Fruit fly (Drosophila melanogaster): ENCODE data around the gene spi.

The spi gene

dm6 chr2L:19575626-19576298 is 1.4 kb downstream of the spi start (continued):
- TF ChIP-seq Deaf1 (tag; optimal IDR thresholded peaks at IDR 0.05) (peak; percentile 80), CG1233 (GFP tag; optimal IDR thresholded peaks at IDR 0.05) (peak; percentile 96), tx (GFP tag; optimal IDR thresholded peaks at IDR 0.05) (peak; percentile 96), CG1529 (GFP tag; optimal IDR thresholded peaks at IDR 0.05) (peak; percentile 91), Max (GFP tag; optimal IDR thresholded peaks at IDR 0.05) (peak; percentile 93), sob (GFP tag; IDR thresholded peaks at IDR 0.05) (peak; percentile 94), tna (GFP tag; IDR thresholded peaks at IDR 0.05; ENCODE audit: partially characterized antibody) (no peak), CG14965 (GFP tag; optimal IDR thresholded peaks at IDR 0.05; ENCODE audit: borderline replicate concordance) (peak; percentile 84), ro (GFP tag; IDR thresholded peaks at IDR 0.05) (peak; percentile 76), run (tag; optimal IDR thresholded peaks at IDR 0.05) (peak; percentile 92), Elba2 (GFP tag; optimal IDR thresholded peaks at IDR 0.05) (peak; percentile 71), caup (GFP tag; optimal IDR thresholded peaks at IDR 0.05; ENCODE audit: severe bottlenecking) (peak; percentile 94), CG3407 (GFP tag; optimal IDR thresholded peaks at IDR 0.05) (peak; percentile 85), Ssrp (tag; optimal IDR thresholded peaks at IDR 0.05) (peak; percentile 97), CG1832 (GFP tag; optimal IDR thresholded peaks at IDR 0.05) (peak; percentile 77), Xrp1 (GFP tag; IDR thresholded peaks at IDR 0.05) (peak; percentile 94), croc (GFP tag; conservative IDR thresholded peaks at IDR 0.05) (peak; percentile 92), Antp (GFP tag; optimal IDR thresholded peaks at IDR 0.05) (peak; percentile 96), Chrac-16 (GFP tag; optimal IDR thresholded peaks at IDR 0.05) (peak; percentile 96), CG9797 (GFP tag; optimal IDR thresholded peaks at IDR 0.05) (peak; percentile 51), CG9876 (GFP tag; optimal IDR thresholded peaks at IDR 0.05) (peak; percentile 95), dati (GFP tag; IDR thresholded peaks at IDR 0.05) (no peak; the same call in 1 of the 2 replicates), Med (GFP tag) (peak; percentile 99), lov (optimal IDR thresholded peaks at IDR 0.05) (no peak), lov (GFP tag; IDR thresholded peaks at IDR 0.05) (peak; percentile 68; the same call in 1 of the 3 replicates), dmrt99B (tag; optimal IDR thresholded peaks at IDR 0.05) (peak; percentile 97), CG11695 (GFP tag; IDR thresholded peaks at IDR 0.05) (peak; percentile 94), ranshi (GFP tag; IDR thresholded peaks at IDR 0.05) (peak; percentile 88), CG7357 (GFP tag; IDR thresholded peaks at IDR 0.05) (peak; percentile 93), CG9932 (GFP tag; IDR thresholded peaks at IDR 0.05) (peak; percentile 95), Xbp1 (GFP tag; optimal IDR thresholded peaks at IDR 0.05) (peak; percentile 97), CG1792 (GFP tag; optimal IDR thresholded peaks at IDR 0.05) (peak; percentile 94), Sry-β (GFP tag; optimal IDR thresholded peaks at IDR 0.05) (peak; percentile 52), CG14050 (GFP tag; IDR thresholded peaks at IDR 0.05) (peak; percentile 90), sqz (GFP tag; optimal IDR thresholded peaks at IDR 0.05) (peak; percentile 86), oc (tag; optimal IDR thresholded peaks at IDR 0.05) (peak; percentile 87), Hr78 (GFP tag; optimal IDR thresholded peaks at IDR 0.05) (peak in 1 of 2 experiments; percentile 55), Hr51 (GFP tag; optimal IDR thresholded peaks at IDR 0.05) (peak; percentile 96 to 97), CG10321 (GFP tag; IDR thresholded peaks at IDR 0.05) (peak; percentile 48), B-H1 (GFP tag; IDR thresholded peaks at IDR 0.05) (peak; percentile 89), ato (GFP tag; IDR thresholded peaks at IDR 0.05; ENCODE audit: partially characterized antibody) (no peak), bbx (GFP tag; IDR thresholded peaks at IDR 0.05; ENCODE audit: partially characterized antibody) (peak; percentile 32; the same call in 1 of the 2 replicates), Optix (GFP tag; IDR thresholded peaks at IDR 0.05) (peak; percentile 94), fd102C (GFP tag; optimal IDR thresholded peaks at IDR 0.05) (peak; percentile 59), sens-2 (GFP tag; IDR thresholded peaks at IDR 0.05) (peak; percentile 27; the same call in 1 of the 2 replicates), BtbVII (GFP tag; optimal IDR thresholded peaks at IDR 0.05) (peak; percentile 94), Pdp1 (GFP tag; optimal IDR thresholded peaks at IDR 0.05) (peak; percentile 93 to 98), CG11456 (GFP tag; IDR thresholded peaks at IDR 0.05) (peak; percentile 94), ERR (GFP tag; optimal IDR thresholded peaks at IDR 0.05) (peak; percentile 92)
